Worm (Caenorhabditis elegans) whole organism, L1 larva: ENCODE results near the gene Y38A10A.7.

Experiments
- C04F5.9 ChIP-seq: sonication (generic microtip); optimal IDR thresholded peaks from 2 replicates; lab custom pipeline; 2016; ENCODE audit warnings: missing genetic modification characterization, missing compliant biosample characterization
- C34B4.2 ChIP-seq: sonication (generic microtip); optimal IDR thresholded peaks from 2 replicates; lab custom pipeline; 2017; ENCODE audit warnings: mild to moderate bottlenecking, missing genetic modification characterization, missing compliant biosample characterization
- aha-1 ChIP-seq: fragments of 150-350 bp; optimal IDR thresholded peaks from 2 replicates; lab custom pipeline; 2014; ENCODE audit warnings: missing biosample characterization, missing genetic modification characterization
- alr-1 ChIP-seq: fragments of 200-800 bp; sonication (Bioruptor generic); optimal IDR thresholded peaks from 2 replicates; lab custom pipeline; 2018; ENCODE audit warnings: borderline replicate concordance, mild to moderate bottlenecking, missing genetic modification characterization, missing compliant biosample characterization
- ama-1 ChIP-seq: fragments of 150-350 bp; optimal IDR thresholded peaks from 2 replicates; lab custom pipeline; 2014
- blmp-1 ChIP-seq: fragments of 150-350 bp; optimal IDR thresholded peaks from 2 replicates; lab custom pipeline; 2014; ENCODE audit warnings: missing biosample characterization, missing genetic modification characterization
- ceh-63 ChIP-seq: fragments of 200-800 bp; sonication (Bioruptor generic); optimal IDR thresholded peaks from 2 replicates; lab custom pipeline; 2018; ENCODE audit warnings: mild to moderate bottlenecking, missing genetic modification characterization, missing compliant biosample characterization
- ceh-82 ChIP-seq, 3 experiments: fragments of 150-350 bp in 1 of 3; sonication (generic microtip) in 2 of 3; optimal IDR thresholded peaks; 2 replicates each; lab custom pipeline; 2014 to 2017; ENCODE audit warnings: missing biosample characterization in 3 of 3, missing genetic modification characterization in 3 of 3
- ceh-88 ChIP-seq: fragments of 200-800 bp; sonication (Bioruptor generic); IDR thresholded peaks from 2 replicates; pipeline ENCODE4 v1.3.6; 2022; ENCODE audit warnings: missing genetic modification characterization, missing compliant biosample characterization
- ceh-90 ChIP-seq: sonication (generic microtip); optimal IDR thresholded peaks from 2 replicates; lab custom pipeline; 2016; ENCODE audit warnings: missing genetic modification characterization, missing compliant biosample characterization
- ces-1 ChIP-seq: fragments of 150-350 bp; optimal IDR thresholded peaks from 2 replicates; lab custom pipeline; 2014; ENCODE audit warnings: missing biosample characterization, missing genetic modification reagents, missing genetic modification characterization
- dpl-1 ChIP-seq, 3 experiments: fragments of 150-350 bp in 2 of 3; sonication (generic microtip) in 1 of 3; optimal IDR thresholded peaks; 2 replicates each; lab custom pipeline; 2014 to 2017; ENCODE audit warnings: missing biosample characterization in 3 of 3, missing genetic modification characterization in 3 of 3, missing genetic modification reagents in 3 of 3
- dsc-1 ChIP-seq: sonication (generic microtip); optimal IDR thresholded peaks from 2 replicates; lab custom pipeline; 2016; ENCODE audit warnings: mild to moderate bottlenecking, missing genetic modification characterization, missing compliant biosample characterization
- efl-3 ChIP-seq: fragments of 200-800 bp; sonication (Bioruptor generic); optimal IDR thresholded peaks from 2 replicates; lab custom pipeline; 2018; ENCODE audit warnings: mild to moderate bottlenecking, missing genetic modification characterization, missing compliant biosample characterization
- egl-13 ChIP-seq: sonication (generic microtip); optimal IDR thresholded peaks from 2 replicates; lab custom pipeline; 2016; ENCODE audit warnings: missing genotype, missing genetic modification reagents, missing genetic modification characterization, missing compliant biosample characterization
- ets-5 ChIP-seq: fragments of 200-800 bp; sonication (Bioruptor generic); IDR thresholded peaks from 2 replicates; pipeline ENCODE4 v1.3.6; 2022; ENCODE audit warnings: missing genetic modification characterization, missing compliant biosample characterization
- fkh-4 ChIP-seq: sonication (generic microtip); optimal IDR thresholded peaks from 2 replicates; lab custom pipeline; 2016; ENCODE audit warnings: missing compliant biosample characterization, missing genetic modification characterization, borderline replicate concordance
- fkh-8 ChIP-seq: sonication (generic microtip); optimal IDR thresholded peaks from 2 replicates; lab custom pipeline; 2016; ENCODE audit warnings: mild to moderate bottlenecking, missing genetic modification characterization, missing compliant biosample characterization
- fos-1 ChIP-seq: fragments of 150-350 bp; optimal IDR thresholded peaks from 2 replicates; lab custom pipeline; 2014; ENCODE audit warnings: missing biosample characterization, missing genetic modification characterization
- grh-1 ChIP-seq: fragments of 200-800 bp; sonication (Bioruptor generic); IDR thresholded peaks from 2 replicates; pipeline ENCODE4 v1.3.6; 2022; ENCODE audit warnings: missing genetic modification reagents, missing genetic modification characterization, missing compliant biosample characterization
- hlh-17 ChIP-seq: fragments of 200-800 bp; sonication (Bioruptor generic); optimal IDR thresholded peaks from 2 replicates; lab custom pipeline; 2018; ENCODE audit warnings: missing genetic modification characterization, mild to moderate bottlenecking, missing compliant biosample characterization, moderate library complexity, borderline replicate concordance
- hlh-4 ChIP-seq: sonication (generic microtip); optimal IDR thresholded peaks from 2 replicates; lab custom pipeline; 2016; ENCODE audit warnings: mild to moderate bottlenecking, missing genetic modification characterization, missing compliant biosample characterization
- hpl-2 ChIP-seq: fragments of 150-350 bp; optimal IDR thresholded peaks from 2 replicates; lab custom pipeline; 2014; ENCODE audit warnings: missing biosample characterization, missing genetic modification reagents, missing genetic modification characterization
- isw-1 ChIP-seq: fragments of 200-800 bp; sonication (Bioruptor generic); IDR thresholded peaks from 2 replicates; pipeline ENCODE4 v1.3.6; 2022; ENCODE audit warnings: missing genetic modification characterization, missing compliant biosample characterization
- jun-1 ChIP-seq: fragments of 150-350 bp; optimal IDR thresholded peaks from 2 replicates; lab custom pipeline; 2014; ENCODE audit warnings: missing biosample characterization, missing genetic modification reagents, missing genetic modification characterization
- lin-13 ChIP-seq: fragments of 150-350 bp; optimal IDR thresholded peaks from 2 replicates; lab custom pipeline; 2014; ENCODE audit warnings: missing biosample characterization, missing genetic modification reagents, missing genetic modification characterization
- lin-14 ChIP-seq: fragments of 200-800 bp; sonication (Bioruptor generic); optimal IDR thresholded peaks from 2 replicates; lab custom pipeline; 2018; ENCODE audit warnings: mild to moderate bottlenecking, missing genetic modification characterization, moderate library complexity, missing compliant biosample characterization
- lin-35 ChIP-seq, 2 experiments: fragments of 150-350 bp; optimal IDR thresholded peaks; 2 replicates each; lab custom pipeline; 2014; ENCODE audit warnings: missing biosample characterization in 2 of 2, missing genetic modification characterization in 2 of 2, missing genetic modification reagents in 2 of 2
- lsy-2 ChIP-seq, 2 experiments: fragments of 150-350 bp; optimal IDR thresholded peaks; 2 replicates each; lab custom pipeline; 2014; ENCODE audit warnings: missing biosample characterization in 2 of 2, missing genetic modification characterization in 2 of 2
- mab-9 ChIP-seq: fragments of 200-800 bp; sonication (Bioruptor generic); IDR thresholded peaks from 2 replicates; pipeline ENCODE4 v1.3.6; 2022; ENCODE audit warnings: missing genetic modification reagents, missing genetic modification characterization, missing compliant biosample characterization
- mef-2 ChIP-seq: fragments of 150-350 bp; optimal IDR thresholded peaks from 2 replicates; lab custom pipeline; 2014; ENCODE audit warnings: missing biosample characterization, missing genetic modification characterization
- mep-1 ChIP-seq: fragments of 150-350 bp; optimal IDR thresholded peaks from 2 replicates; lab custom pipeline; 2014; ENCODE audit warnings: missing biosample characterization, missing genetic modification characterization
- nhr-11 ChIP-seq: fragments of 150-350 bp; optimal IDR thresholded peaks from 2 replicates; lab custom pipeline; 2014; ENCODE audit warnings: missing biosample characterization, missing genetic modification characterization
- nhr-19 ChIP-seq: fragments of 200-800 bp; sonication (Bioruptor generic); conservative IDR thresholded peaks from 2 replicates; pipeline ENCODE4 v1.3.6; 2022; ENCODE audit warnings: missing genetic modification characterization, missing compliant biosample characterization
- nhr-20 ChIP-seq: sonication (generic microtip); optimal IDR thresholded peaks from 2 replicates; lab custom pipeline; 2016; ENCODE audit warnings: mild to moderate bottlenecking, missing genetic modification characterization, missing compliant biosample characterization
- nhr-237 ChIP-seq: fragments of 150-350 bp; optimal IDR thresholded peaks from 2 replicates; lab custom pipeline; 2014; ENCODE audit warnings: missing biosample characterization, missing genetic modification characterization
- nhr-28 ChIP-seq: fragments of 150-350 bp; optimal IDR thresholded peaks from 2 replicates; lab custom pipeline; 2014; ENCODE audit warnings: missing biosample characterization, missing genetic modification characterization
- nhr-47 ChIP-seq: sonication (generic microtip); optimal IDR thresholded peaks from 2 replicates; lab custom pipeline; 2016; ENCODE audit warnings: mild to moderate bottlenecking, missing genetic modification characterization, moderate library complexity, missing compliant biosample characterization
- nhr-71 ChIP-seq: sonication (generic microtip); optimal IDR thresholded peaks from 2 replicates; lab custom pipeline; 2016; ENCODE audit warnings: mild to moderate bottlenecking, missing genetic modification characterization, moderate library complexity, missing compliant biosample characterization
- nhr-85 ChIP-seq: sonication (generic microtip); peaks from one replicate; lab custom pipeline; 2016; ENCODE audit warnings: missing genetic modification characterization, inconsistent platforms, missing compliant biosample characterization
- nhr-90 ChIP-seq: sonication (generic microtip); optimal IDR thresholded peaks from 2 replicates; lab custom pipeline; 2016; ENCODE audit warnings: mild to moderate bottlenecking, missing genetic modification characterization, missing compliant biosample characterization; ENCODE audit not compliant: poor library complexity
- pag-3 ChIP-seq: sonication (generic microtip); optimal IDR thresholded peaks from 2 replicates; lab custom pipeline; 2017; ENCODE audit warnings: missing genetic modification characterization, mild to moderate bottlenecking, missing compliant biosample characterization, antibody characterized with exemption, borderline replicate concordance; ENCODE audit not compliant: insufficient read depth
- pax-3 ChIP-seq: fragments of 200-800 bp; sonication (Bioruptor generic); optimal IDR thresholded peaks from 2 replicates; lab custom pipeline; 2018; ENCODE audit warnings: mild to moderate bottlenecking, missing genetic modification characterization, moderate library complexity, missing compliant biosample characterization
- pqm-1 ChIP-seq: sonication (generic microtip); optimal IDR thresholded peaks from 3 replicates; lab custom pipeline; 2017; ENCODE audit warnings: missing biosample characterization, missing genetic modification characterization
- skn-1 ChIP-seq: fragments of 150-350 bp; optimal IDR thresholded peaks from 2 replicates; lab custom pipeline; 2014; ENCODE audit warnings: missing biosample characterization, missing genetic modification characterization
- sox-4 ChIP-seq: sonication (generic microtip); optimal IDR thresholded peaks from 2 replicates; lab custom pipeline; 2016; ENCODE audit warnings: missing genetic modification characterization, missing compliant biosample characterization
- swsn-7 ChIP-seq: sonication (generic microtip); optimal IDR thresholded peaks from 2 replicates; lab custom pipeline; 2016; ENCODE audit warnings: missing genetic modification characterization, missing compliant biosample characterization
- tlp-1 ChIP-seq: fragments of 150-350 bp; optimal IDR thresholded peaks from 2 replicates; lab custom pipeline; 2014; ENCODE audit warnings: missing biosample characterization, missing genetic modification characterization
- unc-62 ChIP-seq: fragments of 150-350 bp; optimal IDR thresholded peaks from 2 replicates; lab custom pipeline; 2014; ENCODE audit warnings: missing biosample characterization, missing genetic modification reagents, missing genetic modification characterization
- unc-86 ChIP-seq: sonication (generic microtip); optimal IDR thresholded peaks from 2 replicates; lab custom pipeline; 2016; ENCODE audit warnings: missing genetic modification characterization, missing compliant biosample characterization
- unc-98 ChIP-seq: fragments of 200-800 bp; sonication (Bioruptor generic); IDR thresholded peaks from 2 replicates; pipeline ENCODE4 v1.3.6; 2022; ENCODE audit warnings: missing genetic modification characterization, missing compliant biosample characterization
- vab-15 ChIP-seq: sonication (generic microtip); optimal IDR thresholded peaks from 2 replicates; lab custom pipeline; 2017; ENCODE audit warnings: missing genotype, mild to moderate bottlenecking, missing genetic modification characterization, missing compliant biosample characterization
- ztf-11 ChIP-seq, 2 experiments: sonication (generic microtip); optimal IDR thresholded peaks; 2 replicates each; lab custom pipeline; 2016 to 2017; ENCODE audit warnings: missing genetic modification characterization in 2 of 2, missing biosample characterization in 1 of 2, missing compliant biosample characterization in 1 of 2

The Y38A10A.7 gene

ce11 chrV:6107474-6107873, 11.5 kb downstream of the Y38A10A.7 start, which contains the start of gene cwf-19L1:
Gene cwf-19L1, plus strand, starts transcription at chrV:6107828.
- TF ChIP-seq nhr-90 (tag; lab: Kevin White, UChicago) (peak; percentile 79), lin-13 (no peak), swsn-7 (tag; lab: Kevin White, UChicago) (peak; percentile 68), skn-1 (tag; lab: Kevin White, UChicago) (peak; percentile 52), unc-86 (peak; percentile 40), nhr-85 (peak; percentile 88), tlp-1 (tag; lab: Kevin White, UChicago) (no peak), dpl-1 (GFP tag; optimal IDR thresholded peaks at IDR 0.05; lab: Kevin White, UChicago) (peak; percentile 89 to 94 (median 93)), pqm-1 (tag; lab: Kevin White, UChicago) (no peak), lsy-2 (tag; optimal IDR thresholded peaks at IDR 0.05; lab: Kevin White, UChicago) (peak; percentile 71 to 78), hlh-4 (no peak), ces-1 (GFP tag; lab: Kevin White, UChicago) (no peak), lin-14 (GFP tag; lab: Kevin White, UChicago) (peak; percentile 81), alr-1 (tag; lab: Kevin White, UChicago) (no peak), mab-9 (peak; percentile 54), grh-1 (GFP tag; lab: Robert Waterston, UW) (peak; percentile 45; the same call in 1 of the 2 replicates), dsc-1 (peak; percentile 80), ceh-90 (tag; lab: Kevin White, UChicago) (peak; percentile 88), efl-3 (GFP tag; lab: Kevin White, UChicago) (no peak), mep-1 (tag; lab: Kevin White, UChicago) (peak; percentile 53), fkh-8 (peak; percentile 48), nhr-47 (tag; lab: Kevin White, UChicago) (peak; percentile 82), ceh-63 (GFP tag; lab: Kevin White, UChicago) (no peak), sox-4 (tag; lab: Kevin White, UChicago) (peak; percentile 65), C34B4.2 (no peak), fos-1 (no peak), fkh-4 (tag; lab: Kevin White, UChicago) (peak; percentile 74), C04F5.9 (tag; lab: Kevin White, UChicago) (peak; percentile 40), pag-3 (tag; lab: Kevin White, UChicago) (no peak), ztf-11 (tag; optimal IDR thresholded peaks at IDR 0.05; lab: Kevin White, UChicago) (peak in 1 of 2 experiments; percentile 79), mef-2 (tag; lab: Kevin White, UChicago) (no peak), jun-1 (tag; lab: Kevin White, UChicago) (no peak), isw-1 (GFP tag; lab: Robert Waterston, UW) (peak; percentile 62), ama-1 (peak; percentile 32), egl-13 (peak; percentile 68), ceh-82 (tag; optimal IDR thresholded peaks at IDR 0.05; lab: Kevin White, UChicago) (peak; percentile 18 to 65 (median 60)), aha-1 (no peak), vab-15 (tag; lab: Kevin White, UChicago) (no peak), nhr-237 (no peak), nhr-71 (tag; lab: Kevin White, UChicago) (peak; percentile 79), unc-98 (GFP tag; lab: Robert Waterston, UW) (peak; percentile 6; the same call in 1 of the 2 replicates), ceh-88 (no peak), nhr-20 (tag; lab: Kevin White, UChicago) (peak; percentile 73), ets-5 (GFP tag; lab: Robert Waterston, UW) (no peak), unc-62 (GFP tag; lab: Kevin White, UChicago) (no peak), hlh-17 (no peak), pax-3 (tag; lab: Kevin White, UChicago) (no peak), blmp-1 (tag; lab: Kevin White, UChicago) (peak; percentile 61), nhr-19 (GFP tag; lab: Robert Waterston, UW) (peak; percentile 66), nhr-11 (tag; lab: Kevin White, UChicago) (no peak), lin-35 (GFP tag; optimal IDR thresholded peaks at IDR 0.05; lab: Kevin White, UChicago) (peak; percentile 95 to 96), nhr-28 (no peak), hpl-2 (GFP tag; lab: Kevin White, UChicago) (no peak)
